Fruit fly (Drosophila melanogaster) whole organism: Measurements from ENCODE around the gene CG6441.

Experiments
- CG8478 ChIP-seq: fragments of >200 bp; optimal IDR thresholded peaks from 2 replicates; lab custom pipeline; 2018; ENCODE audit warnings: inconsistent platforms
- Dll ChIP-seq: fragments of >200 bp; optimal IDR thresholded peaks from 2 replicates; lab custom pipeline; 2017
- pan ChIP-seq: fragments of >200 bp; optimal IDR thresholded peaks from 2 replicates; lab custom pipeline; 2017

dm6 chr2L:7447820-7448219 lies 26.7 kb upstream of the CG6441 start:
- no peak for TF ChIP-seq CG8478 (lab: Kevin White, UChicago)
- no peak for TF ChIP-seq pan
- TF ChIP-seq Dll (lab: Kevin White, UChicago) = no peak
